Fruit fly (Drosophila melanogaster) whole organism, pupa: Measurements from ENCODE around the gene CG13023.

Experiments used
- CG10348 ChIP-seq: fragments of 200-800 bp; sonication (Bioruptor generic); IDR thresholded peaks from 2 replicates; pipeline ENCODE4 v1.3.6; 2022; ENCODE audit warnings: missing biosample characterization, missing genetic modification characterization
- CG12605 ChIP-seq: fragments of 200-800 bp; sonication (Bioruptor generic); IDR thresholded peaks from 2 replicates; pipeline ENCODE4 v1.3.6; 2022; ENCODE audit warnings: missing biosample characterization, missing genetic modification characterization
- CG13204 ChIP-seq: fragments of 200-800 bp; sonication (Bioruptor generic); optimal IDR thresholded peaks from 2 replicates; lab custom pipeline; 2018; ENCODE audit warnings: missing biosample characterization, mild to moderate bottlenecking, missing genetic modification characterization, moderate library complexity
- CG17806 ChIP-seq: fragments of 200-800 bp; sonication (Bioruptor generic); optimal IDR thresholded peaks from 2 replicates; lab custom pipeline; 2018; ENCODE audit warnings: missing biosample characterization, mild to moderate bottlenecking, missing genetic modification characterization, moderate library complexity
- CG32121 ChIP-seq: fragments of 200-800 bp; sonication (Bioruptor generic); IDR thresholded peaks from 2 replicates; pipeline ENCODE4 v1.3.6; 2022; ENCODE audit warnings: missing biosample characterization, missing genetic modification characterization
- CG34367 ChIP-seq: fragments of 200-800 bp; sonication (Bioruptor generic); optimal IDR thresholded peaks from 2 replicates; lab custom pipeline; 2018; ENCODE audit warnings: missing biosample characterization, mild to moderate bottlenecking, missing genetic modification characterization
- CG4496 ChIP-seq: fragments of 200-800 bp; sonication (Bioruptor generic); IDR thresholded peaks from 3 replicates; pipeline ENCODE4 v1.3.6; 2022; ENCODE audit warnings: missing biosample characterization, missing genetic modification characterization
- CG8301 ChIP-seq: fragments of 200-800 bp; sonication (Bioruptor generic); optimal IDR thresholded peaks from 2 replicates; lab custom pipeline; 2018; ENCODE audit warnings: missing biosample characterization, mild to moderate bottlenecking, missing genetic modification characterization
- CG9948 ChIP-seq: fragments of 200-800 bp; sonication (Bioruptor generic); optimal IDR thresholded peaks from 2 replicates; lab custom pipeline; 2018; ENCODE audit warnings: missing biosample characterization, mild to moderate bottlenecking, missing genetic modification characterization, moderate library complexity
- D1 ChIP-seq: fragments of 200-800 bp; sonication (Bioruptor generic); optimal IDR thresholded peaks from 2 replicates; lab custom pipeline; 2018; ENCODE audit warnings: missing biosample characterization, mild to moderate bottlenecking, missing genetic modification characterization, moderate library complexity
- EcR ChIP-seq: fragments of 200-800 bp; sonication (Bioruptor generic); optimal IDR thresholded peaks from 3 replicates; lab custom pipeline; 2019; ENCODE audit warnings: missing biosample characterization, missing genetic modification characterization, mild to moderate bottlenecking, moderate library complexity, missing genetic modification reagents
- Ets98B ChIP-seq: fragments of 200-800 bp; sonication (Bioruptor generic); IDR thresholded peaks from 2 replicates; pipeline ENCODE4 v1.3.6; 2022; ENCODE audit warnings: missing biosample characterization, missing genetic modification characterization
- Pif1A ChIP-seq: fragments of 200-800 bp; sonication (Bioruptor generic); optimal IDR thresholded peaks from 3 replicates; lab custom pipeline; 2016; ENCODE audit warnings: missing biosample characterization, missing genetic modification characterization
- Pif1B ChIP-seq: fragments of 200-800 bp; sonication (Bioruptor generic); optimal IDR thresholded peaks from 3 replicates; lab custom pipeline; 2016; ENCODE audit warnings: missing biosample characterization, missing genetic modification characterization
- Snoo ChIP-seq: fragments of 200-800 bp; sonication (Bioruptor generic); optimal IDR thresholded peaks from 3 replicates; lab custom pipeline; 2017; ENCODE audit warnings: missing biosample characterization, mild to moderate bottlenecking, missing genetic modification characterization, inconsistent platforms
- gl ChIP-seq: fragments of 200-800 bp; sonication (Bioruptor generic); optimal IDR thresholded peaks from 2 replicates; lab custom pipeline; 2018; ENCODE audit warnings: missing biosample characterization, mild to moderate bottlenecking, missing genetic modification characterization
- rn ChIP-seq: fragments of 200-800 bp; sonication (Bioruptor generic); IDR thresholded peaks from 2 replicates; pipeline ENCODE4 v1.3.6; 2022; ENCODE audit warnings: missing biosample characterization, missing genetic modification characterization

Gene CG13023

dm6 chr3L:16876785-16877468 is 50.3 kb downstream of the CG13023 start, which contains the start of gene CG32170:
Gene CG32170 (plus strand): TSS chr3L:16877309.
- no peak for TF ChIP-seq CG8301 (tag; lab: Kevin White, UChicago)
- peak; percentile 53; the same call in 1 of the 3 replicates for TF ChIP-seq CG4496 (GFP tag; lab: Robert Waterston, UW)
- peak; percentile 29 for TF ChIP-seq CG13204

dm6 chr3L:16875959-16876358 is 51.3 kb downstream of the CG13023 start:
- TF ChIP-seq CG34367 (tag; lab: Kevin White, UChicago) (no peak), CG12605 (GFP tag; lab: Robert Waterston, UW) (no peak), gl (tag; lab: Kevin White, UChicago) (no peak), CG13204 (no peak), D1 (tag; lab: Kevin White, UChicago) (no peak), Pif1B (no peak), Ets98B (GFP tag; lab: Robert Waterston, UW) (no peak), CG9948 (tag; lab: Kevin White, UChicago) (no peak), CG4496 (GFP tag; lab: Robert Waterston, UW) (no peak), EcR (GFP tag; lab: Kevin White, UChicago) (no peak), Pif1A (no peak), rn (GFP tag; lab: Robert Waterston, UW) (no peak), CG32121 (GFP tag; lab: Robert Waterston, UW) (no peak), Snoo (tag; lab: Kevin White, UChicago) (no peak), CG17806 (tag; lab: Kevin White, UChicago) (no peak)
- TF ChIP-seq, all 21 proteins: peak for 0

- TF ChIP-seq CG9948 (tag; lab: Kevin White, UChicago) (no peak), CG32121 (GFP tag; lab: Robert Waterston, UW) (0 out of 2 replicates have a peak, but pooled peaks have one; percentile 19), gl (tag; lab: Kevin White, UChicago) (no peak), CG10348 (GFP tag; lab: Robert Waterston, UW) (no peak), D1 (tag; lab: Kevin White, UChicago) (peak; percentile 68), CG34367 (tag; lab: Kevin White, UChicago) (no peak), Snoo (tag; lab: Kevin White, UChicago) (no peak), CG17806 (tag; lab: Kevin White, UChicago) (no peak)
- TF ChIP-seq, all 21 proteins: peak for 2
These were observed 51.8 kb downstream of the CG13023 start for dm6 chr3L:16875484-16875883.
